Worm (Caenorhabditis elegans) whole organism, L3 larva: ENCODE data around the gene myrf-1.

Source experiments
- R02D3.7 ChIP-seq: fragments of 150-350 bp; optimal IDR thresholded peaks from 2 replicates; lab custom pipeline; 2014; ENCODE audit warnings: missing biosample characterization, missing genetic modification characterization
- ZK546.5 ChIP-seq: sonication (generic microtip); optimal IDR thresholded peaks from 2 replicates; lab custom pipeline; 2017; ENCODE audit warnings: missing biosample characterization, missing genetic modification characterization
- aly-2 ChIP-seq: fragments of 150-350 bp; optimal IDR thresholded peaks from 2 replicates; lab custom pipeline; 2014; ENCODE audit warnings: missing biosample characterization, missing genetic modification characterization
- ama-1 ChIP-seq: fragments of 150-350 bp; optimal IDR thresholded peaks from 2 replicates; lab custom pipeline; 2018
- ceh-16 ChIP-seq: sonication (generic microtip); optimal IDR thresholded peaks from 2 replicates; lab custom pipeline; 2017; ENCODE audit warnings: missing biosample characterization, missing genetic modification characterization
- ceh-28 ChIP-seq: fragments of 150-350 bp; optimal IDR thresholded peaks from 2 replicates; lab custom pipeline; 2014; ENCODE audit warnings: missing biosample characterization, missing genetic modification reagents, missing genetic modification characterization
- ceh-82 ChIP-seq: fragments of 150-350 bp; optimal IDR thresholded peaks from 2 replicates; lab custom pipeline; 2014; ENCODE audit warnings: missing biosample characterization, missing genetic modification characterization
- ceh-9 ChIP-seq: sonication (generic microtip); optimal IDR thresholded peaks from 2 replicates; lab custom pipeline; 2018; ENCODE audit warnings: missing biosample characterization, missing genetic modification characterization
- daf-12 ChIP-seq: fragments of 150-350 bp; optimal IDR thresholded peaks from 2 replicates; lab custom pipeline; 2014; ENCODE audit warnings: missing biosample characterization, missing genetic modification reagents, missing genetic modification characterization
- egl-27 ChIP-seq: sonication (generic microtip); optimal IDR thresholded peaks from 4 replicates; lab custom pipeline; 2017; ENCODE audit warnings: missing biosample characterization, missing genetic modification reagents, missing genetic modification characterization
- egl-5 ChIP-seq: fragments of 150-350 bp; optimal IDR thresholded peaks from 2 replicates; lab custom pipeline; 2017; ENCODE audit warnings: missing biosample characterization, missing genetic modification reagents, missing genetic modification characterization, inconsistent platforms
- elt-1 ChIP-seq: fragments of 150-350 bp; optimal IDR thresholded peaks from 2 replicates; lab custom pipeline; 2014; ENCODE audit warnings: missing biosample characterization, missing genetic modification characterization
- elt-2 ChIP-seq: sonication (generic microtip); optimal IDR thresholded peaks from 2 replicates; lab custom pipeline; 2016; ENCODE audit warnings: missing genetic modification reagents, mild to moderate bottlenecking, missing genetic modification characterization, missing compliant biosample characterization
- elt-3 ChIP-seq, 3 experiments: fragments of 150-350 bp in 1 of 3; sonication (generic microtip) in 2 of 3; optimal IDR thresholded peaks; 2 replicates in 2 of 3; 4 replicates in 1 of 3; lab custom pipeline; 2014 to 2017; ENCODE audit warnings: missing biosample characterization in 3 of 3, missing genetic modification characterization in 3 of 3
- fkh-10 ChIP-seq: sonication (generic microtip); optimal IDR thresholded peaks from 2 replicates; lab custom pipeline; 2017; ENCODE audit warnings: missing biosample characterization, missing genetic modification reagents, missing genetic modification characterization
- fkh-2 ChIP-seq: fragments of 150-350 bp; optimal IDR thresholded peaks from 2 replicates; lab custom pipeline; 2014; ENCODE audit warnings: missing biosample characterization, missing genetic modification reagents, missing genetic modification characterization
- fos-1 ChIP-seq: fragments of 150-350 bp; optimal IDR thresholded peaks from 2 replicates; lab custom pipeline; 2014; ENCODE audit warnings: missing biosample characterization, missing genetic modification characterization
- hmg-11 ChIP-seq: sonication (generic microtip); optimal IDR thresholded peaks from 2 replicates; lab custom pipeline; 2016; ENCODE audit warnings: missing genetic modification characterization, missing compliant biosample characterization
- jun-1 ChIP-seq: fragments of 150-350 bp; optimal IDR thresholded peaks from 2 replicates; lab custom pipeline; 2014; ENCODE audit warnings: missing biosample characterization, missing genetic modification reagents, missing genetic modification characterization
- lin-15B ChIP-seq: fragments of 150-350 bp; optimal IDR thresholded peaks from 2 replicates; lab custom pipeline; 2014; ENCODE audit warnings: missing biosample characterization, missing genetic modification characterization
- lin-39 ChIP-seq: fragments of 150-350 bp; optimal IDR thresholded peaks from 2 replicates; lab custom pipeline; 2018; ENCODE audit warnings: missing biosample characterization, missing genetic modification reagents, missing genetic modification characterization
- mdl-1 ChIP-seq: fragments of 150-350 bp; optimal IDR thresholded peaks from 2 replicates; lab custom pipeline; 2014; ENCODE audit warnings: missing biosample characterization, missing genetic modification characterization
- nfya-1 ChIP-seq: sonication (generic microtip); optimal IDR thresholded peaks from 2 replicates; lab custom pipeline; 2017; ENCODE audit warnings: missing genetic modification characterization, mild to moderate bottlenecking, missing compliant biosample characterization, antibody characterized with exemption, moderate library complexity; ENCODE audit not compliant: insufficient read depth
- nhr-11 ChIP-seq: fragments of 150-350 bp; optimal IDR thresholded peaks from 2 replicates; lab custom pipeline; 2014; ENCODE audit warnings: missing biosample characterization, missing genetic modification characterization
- nhr-12 ChIP-seq: fragments of 150-350 bp; optimal IDR thresholded peaks from 2 replicates; lab custom pipeline; 2014; ENCODE audit warnings: missing biosample characterization, missing genetic modification characterization
- nhr-23 ChIP-seq: fragments of 150-350 bp; optimal IDR thresholded peaks from 2 replicates; lab custom pipeline; 2014; ENCODE audit warnings: missing biosample characterization, missing genetic modification reagents, missing genetic modification characterization
- nhr-237 ChIP-seq: fragments of 150-350 bp; optimal IDR thresholded peaks from 2 replicates; lab custom pipeline; 2014; ENCODE audit warnings: missing biosample characterization, missing genetic modification characterization
- nhr-25 ChIP-seq: sonication (generic microtip); optimal IDR thresholded peaks from 2 replicates; lab custom pipeline; 2017; ENCODE audit warnings: missing biosample characterization, missing genetic modification characterization
- nhr-28 ChIP-seq: fragments of 150-350 bp; optimal IDR thresholded peaks from 2 replicates; lab custom pipeline; 2014; ENCODE audit warnings: missing biosample characterization, missing genetic modification characterization
- nhr-67 ChIP-seq: fragments of 150-350 bp; optimal IDR thresholded peaks from 2 replicates; lab custom pipeline; 2014; ENCODE audit warnings: missing biosample characterization, missing genetic modification characterization
- nhr-76 ChIP-seq: fragments of 150-350 bp; sonication (generic microtip); optimal IDR thresholded peaks from 5 replicates; lab custom pipeline; 2014; ENCODE audit warnings: missing biosample characterization, missing genetic modification characterization
- nhr-77 ChIP-seq: fragments of 150-350 bp; optimal IDR thresholded peaks from 2 replicates; lab custom pipeline; 2014; ENCODE audit warnings: missing biosample characterization, missing genetic modification characterization
- pha-4 ChIP-seq: fragments of 150-350 bp; optimal IDR thresholded peaks from 2 replicates; lab custom pipeline; 2014; ENCODE audit warnings: missing biosample characterization, missing genetic modification reagents, missing genetic modification characterization
- sea-2 ChIP-seq: fragments of 150-350 bp; sonication (generic microtip); optimal IDR thresholded peaks from 4 replicates; lab custom pipeline; 2014; ENCODE audit warnings: missing biosample characterization, missing genetic modification reagents, missing genetic modification characterization
- skn-1 ChIP-seq: fragments of 150-350 bp; optimal IDR thresholded peaks from 2 replicates; lab custom pipeline; 2014; ENCODE audit warnings: missing biosample characterization, missing genetic modification characterization
- snpc-4 ChIP-seq: fragments of 150-350 bp; optimal IDR thresholded peaks from 2 replicates; lab custom pipeline; 2014; ENCODE audit warnings: missing biosample characterization, missing genetic modification characterization
- tbx-2 ChIP-seq: sonication (generic microtip); optimal IDR thresholded peaks from 2 replicates; lab custom pipeline; 2016; ENCODE audit warnings: mild to moderate bottlenecking, missing genetic modification characterization, missing compliant biosample characterization
- unc-39 ChIP-seq: sonication (generic microtip); optimal IDR thresholded peaks from 4 replicates; lab custom pipeline; 2017; ENCODE audit warnings: missing biosample characterization, missing genetic modification characterization
- unc-62 ChIP-seq: fragments of 150-350 bp; sonication (generic microtip); optimal IDR thresholded peaks from 4 replicates; lab custom pipeline; 2014; ENCODE audit warnings: missing biosample characterization, missing genetic modification reagents, missing genetic modification characterization
- ztf-11 ChIP-seq: fragments of 150-350 bp; optimal IDR thresholded peaks from 2 replicates; lab custom pipeline; 2014; ENCODE audit warnings: missing biosample characterization, missing genetic modification characterization
- ztf-4 ChIP-seq: fragments of 150-350 bp; optimal IDR thresholded peaks from 2 replicates; lab custom pipeline; 2014; ENCODE audit warnings: missing biosample characterization, missing genetic modification characterization

Gene myrf-1

ce11 chrII:10550872-10551647, 48.7 kb upstream of the myrf-1 start:
- TF ChIP-seq pha-4 (tag; lab: Kevin White, UChicago) (peak; percentile 58), nhr-25 (tag; lab: Kevin White, UChicago) (peak; percentile 37), ztf-11 (tag; lab: Kevin White, UChicago) (no peak), elt-3 (tag; optimal IDR thresholded peaks at IDR 0.05; lab: Kevin White, UChicago) (peak in 1 of 3 experiments; percentile 40), nhr-67 (no peak), lin-39 (no peak), elt-1 (no peak), ceh-16 (tag; lab: Kevin White, UChicago) (no peak), nhr-23 (peak; percentile 26), ZK546.5 (tag; lab: Kevin White, UChicago) (no peak), nhr-28 (tag; lab: Kevin White, UChicago) (no peak), unc-39 (tag; lab: Kevin White, UChicago) (no peak), tbx-2 (tag; lab: Kevin White, UChicago) (no peak), aly-2 (no peak), ceh-9 (tag; lab: Kevin White, UChicago) (no peak), fos-1 (tag; lab: Kevin White, UChicago) (no peak), ama-1 (lab: Kevin White, UChicago) (peak; percentile 27), egl-5 (tag; lab: Kevin White, UChicago) (peak; percentile 33), egl-27 (no peak), elt-2 (tag; lab: Kevin White, UChicago) (peak; percentile 10), nhr-11 (tag; lab: Kevin White, UChicago) (peak; percentile 45)

ce11 chrII:10550173-10550572, 47.8 kb upstream of the myrf-1 start:
- TF ChIP-seq unc-39 (tag; lab: Kevin White, UChicago) (no peak), nfya-1 (peak; percentile 39), hmg-11 (tag; lab: Kevin White, UChicago) (peak; percentile 36), nhr-76 (tag; lab: Kevin White, UChicago) (no peak), ceh-9 (tag; lab: Kevin White, UChicago) (no peak), tbx-2 (tag; lab: Kevin White, UChicago) (no peak), ZK546.5 (tag; lab: Kevin White, UChicago) (no peak), R02D3.7 (tag; lab: Kevin White, UChicago) (no peak), sea-2 (GFP tag; lab: Kevin White, UChicago) (no peak), elt-2 (tag; lab: Kevin White, UChicago) (no peak), fkh-10 (GFP tag; lab: Kevin White, UChicago) (no peak), nhr-25 (tag; lab: Kevin White, UChicago) (no peak), ztf-4 (no peak), elt-1 (no peak), skn-1 (tag; lab: Kevin White, UChicago) (no peak), nhr-12 (tag; lab: Kevin White, UChicago) (no peak), unc-62 (GFP tag; lab: Kevin White, UChicago) (no peak), pha-4 (tag; lab: Kevin White, UChicago) (no peak), lin-15B (tag; lab: Kevin White, UChicago) (no peak), ama-1 (lab: Kevin White, UChicago) (peak; percentile 79), nhr-67 (no peak), lin-39 (peak; percentile 23), nhr-77 (tag; lab: Kevin White, UChicago) (no peak), ceh-16 (tag; lab: Kevin White, UChicago) (no peak), elt-3 (tag; optimal IDR thresholded peaks at IDR 0.05; lab: Kevin White, UChicago) (no peak), jun-1 (tag; lab: Kevin White, UChicago) (no peak)

- TF ChIP-seq daf-12 (tag; lab: Kevin White, UChicago): no peak
- peak; percentile 78 for TF ChIP-seq nhr-23
- TF ChIP-seq fos-1 (tag; lab: Kevin White, UChicago): peak; percentile 48
- TF ChIP-seq ama-1 (lab: Kevin White, UChicago): peak; percentile 99
- TF ChIP-seq nhr-25 (tag; lab: Kevin White, UChicago): peak; percentile 84
- TF ChIP-seq egl-27: peak; percentile 64
- TF ChIP-seq hmg-11 (tag; lab: Kevin White, UChicago): peak; percentile 78
- TF ChIP-seq ceh-28 (tag; lab: Kevin White, UChicago): peak; percentile 68
- peak; percentile 72 for TF ChIP-seq jun-1 (tag; lab: Kevin White, UChicago)
- TF ChIP-seq unc-62 (GFP tag; lab: Kevin White, UChicago): peak; percentile 61
- TF ChIP-seq pha-4 (tag; lab: Kevin White, UChicago): peak; percentile 90
- peak; percentile 93 for TF ChIP-seq fkh-10 (GFP tag; lab: Kevin White, UChicago)
- no peak for TF ChIP-seq ztf-11 (tag; lab: Kevin White, UChicago)
- no peak for TF ChIP-seq ceh-9 (tag; lab: Kevin White, UChicago)
- TF ChIP-seq ceh-82 (tag; lab: Kevin White, UChicago): no peak
- peak; percentile 84 for TF ChIP-seq nhr-11 (tag; lab: Kevin White, UChicago)
- TF ChIP-seq lin-39: peak; percentile 88
- TF ChIP-seq fkh-2: no peak
- TF ChIP-seq mdl-1 (tag; lab: Kevin White, UChicago): peak; percentile 89
- no peak for TF ChIP-seq nhr-77 (tag; lab: Kevin White, UChicago)
- TF ChIP-seq R02D3.7 (tag; lab: Kevin White, UChicago): peak; percentile 62
- TF ChIP-seq aly-2: no peak
- peak; percentile 63 for TF ChIP-seq lin-15B (tag; lab: Kevin White, UChicago)
- no peak for TF ChIP-seq nhr-28 (tag; lab: Kevin White, UChicago)
- TF ChIP-seq nhr-237 (tag; lab: Kevin White, UChicago): no peak
- TF ChIP-seq nhr-67: no peak
- TF ChIP-seq snpc-4: peak; percentile 74
- TF ChIP-seq nhr-12 (tag; lab: Kevin White, UChicago): no peak
- peak; percentile 46 for TF ChIP-seq skn-1 (tag; lab: Kevin White, UChicago)
- peak; percentile 32 for TF ChIP-seq elt-1
Measured at ce11 chrII:10548778-10549671, 46.7 kb upstream of the myrf-1 start.
